Worm (Caenorhabditis elegans): ENCODE data around the gene F22F7.12.

ce11 chrV:2190383-2190782 is 46.1 kb upstream of the F22F7.12 start:
- TF ChIP-seq nhr-232 (tag; optimal IDR thresholded peaks at IDR 0.05) (no peak), tbx-2 (tag; optimal IDR thresholded peaks at IDR 0.05) (no peak), fkh-6 (tag; optimal IDR thresholded peaks at IDR 0.05) (no peak), ceh-24 (tag; optimal IDR thresholded peaks at IDR 0.05) (no peak), pha-2 (tag; optimal IDR thresholded peaks at IDR 0.05) (no peak), hlh-8 (tag; optimal IDR thresholded peaks at IDR 0.05) (no peak)
